Worm (Caenorhabditis elegans) whole organism, L4 larva: ENCODE measurements around the gene T14G12.11.

Experiments used
- daf-16 ChIP-seq, 3 experiments: sonication (generic microtip); optimal IDR thresholded peaks; 2 replicates each; lab custom pipeline; 2016 to 2017; ENCODE audit warnings: missing genetic modification characterization in 3 of 3, missing genetic modification reagents in 3 of 3, mild to moderate bottlenecking in 2 of 3, missing compliant biosample characterization in 2 of 3, missing biosample characterization in 1 of 3, moderate library complexity in 1 of 3
- lin-39 ChIP-seq: fragments of 150-350 bp; optimal IDR thresholded peaks from 2 replicates; lab custom pipeline; 2014; ENCODE audit warnings: missing biosample characterization, missing genetic modification reagents, missing genetic modification characterization
- nhr-237 ChIP-seq: sonication (generic microtip); optimal IDR thresholded peaks from 2 replicates; lab custom pipeline; 2017; ENCODE audit warnings: missing biosample characterization, missing genetic modification characterization
- nhr-25 ChIP-seq: sonication (generic microtip); optimal IDR thresholded peaks from 2 replicates; lab custom pipeline; 2017; ENCODE audit warnings: missing genetic modification characterization, mild to moderate bottlenecking, missing compliant biosample characterization, antibody characterized with exemption, moderate library complexity, borderline replicate concordance; ENCODE audit not compliant: insufficient read depth
- vab-7 ChIP-seq: fragments of 200-800 bp; sonication (Bioruptor generic); IDR thresholded peaks from 2 replicates; pipeline ENCODE4 v1.3.6; 2022; ENCODE audit warnings: missing genetic modification reagents, missing genetic modification characterization, missing compliant biosample characterization

DNA sequence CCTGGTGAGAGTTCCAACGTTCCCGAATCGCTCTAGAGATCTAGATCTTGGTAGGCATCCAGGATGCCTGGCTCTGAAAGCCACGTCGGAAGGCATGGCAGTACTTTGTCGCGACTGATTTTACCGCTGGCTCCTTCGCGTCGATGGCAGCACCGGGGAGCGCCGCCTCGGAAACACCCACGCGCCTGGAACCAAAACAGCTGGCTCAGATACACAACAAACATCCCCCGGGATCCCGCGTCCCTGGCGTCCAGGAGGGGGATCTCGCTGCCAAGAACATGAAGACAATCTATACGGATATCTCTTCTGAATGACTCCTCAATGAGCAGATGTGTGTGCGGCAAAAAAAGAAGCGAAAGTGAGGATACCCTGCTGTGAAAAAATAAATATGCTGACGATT lies 29.0 kb downstream of the T14G12.11 start:
- peak in 1 of 2 experiments; percentile 54 for TF ChIP-seq daf-16 (GFP tag; optimal IDR thresholded peaks at IDR 0.05; lab: Kevin White, UChicago)
- TF ChIP-seq daf-16 (tag; optimal IDR thresholded peaks at IDR 0.05; lab: Kevin White, UChicago) = no peak
- no peak for TF ChIP-seq nhr-25 (tag; lab: Kevin White, UChicago)
- TF ChIP-seq lin-39 = no peak
- TF ChIP-seq nhr-237 = no peak
- TF ChIP-seq vab-7 (GFP tag; lab: Robert Waterston, UW) = 0 out of 2 replicates have a peak, but pooled peaks have one; percentile 15
